Worm (Caenorhabditis elegans): Measurements from ENCODE around the gene nlp-78.
A peak's percentile ranks its signal among the peaks of the same experiment; 100 is the strongest.

The nlp-78 gene

ce11 chrII:9112851-9113250 is 23.1 kb upstream of the nlp-78 start, which contains the start of gene jun-1 (continued):
- TF ChIP-seq hpl-2 (GFP tag; optimal IDR thresholded peaks at IDR 0.05), result peak; percentile 37
- peak; percentile 68 for TF ChIP-seq nhr-28 (tag; optimal IDR thresholded peaks at IDR 0.05)
- TF ChIP-seq fkh-4 (tag; optimal IDR thresholded peaks at IDR 0.05; ENCODE audit: borderline replicate concordance), result no peak
- peak; percentile 85 for TF ChIP-seq nhr-47 (tag; optimal IDR thresholded peaks at IDR 0.05)
- TF ChIP-seq aha-1 (tag; optimal IDR thresholded peaks at IDR 0.05), result peak; percentile 14
- TF ChIP-seq sox-4 (tag; optimal IDR thresholded peaks at IDR 0.05), result no peak
- no peak for TF ChIP-seq ama-1 (optimal IDR thresholded peaks at IDR 0.05)
- no peak for TF ChIP-seq vab-15 (tag; optimal IDR thresholded peaks at IDR 0.05)
- TF ChIP-seq blmp-1 (tag; optimal IDR thresholded peaks at IDR 0.05), result peak; percentile 76
- peak; percentile 88 for TF ChIP-seq fkh-8 (tag; optimal IDR thresholded peaks at IDR 0.05)
- no peak for TF ChIP-seq Y116A8C.19 (tag; optimal IDR thresholded peaks at IDR 0.05; ENCODE audit: borderline replicate concordance)
- peak; percentile 14 for TF ChIP-seq egl-13 (tag; optimal IDR thresholded peaks at IDR 0.05)
- TF ChIP-seq efl-3 (GFP tag; optimal IDR thresholded peaks at IDR 0.05), result no peak
- no peak for TF ChIP-seq ets-5 (GFP tag; IDR thresholded peaks at IDR 0.05)
- TF ChIP-seq lsy-2 (tag; optimal IDR thresholded peaks at IDR 0.05), result peak; percentile 85 to 95
- TF ChIP-seq lir-3 (tag; optimal IDR thresholded peaks at IDR 0.05; ENCODE audit: poor library complexity), result peak; percentile 60
- TF ChIP-seq hlh-4 (tag; optimal IDR thresholded peaks at IDR 0.05), result no peak
- TF ChIP-seq F16B12.6 (tag; optimal IDR thresholded peaks at IDR 0.05), result no peak
- peak; percentile 36 for TF ChIP-seq unc-130 (tag; optimal IDR thresholded peaks at IDR 0.05)
- no peak for TF ChIP-seq mef-2 (tag; optimal IDR thresholded peaks at IDR 0.05)
- TF ChIP-seq ceh-82 (tag; optimal IDR thresholded peaks at IDR 0.05), result peak; percentile 58 to 84 (median 61)
- no peak for TF ChIP-seq nhr-76 (tag; optimal IDR thresholded peaks at IDR 0.05)
- TF ChIP-seq fos-1 (tag; optimal IDR thresholded peaks at IDR 0.05), result peak; percentile 100
- TF ChIP-seq ceh-63 (GFP tag; optimal IDR thresholded peaks at IDR 0.05), result no peak
- TF ChIP-seq nhr-71 (tag; optimal IDR thresholded peaks at IDR 0.05), result peak; percentile 96
- no peak for TF ChIP-seq tlp-1 (tag; optimal IDR thresholded peaks at IDR 0.05)
- peak; percentile 77 to 78 for TF ChIP-seq lin-35 (GFP tag; optimal IDR thresholded peaks at IDR 0.05)
- no peak for TF ChIP-seq C34B4.2 (tag; optimal IDR thresholded peaks at IDR 0.05)
- TF ChIP-seq zag-1 (tag; optimal IDR thresholded peaks at IDR 0.05), result no peak
- TF ChIP-seq lin-39 (tag; optimal IDR thresholded peaks at IDR 0.05), result peak; percentile 29
- TF ChIP-seq nhr-90 (tag; optimal IDR thresholded peaks at IDR 0.05; ENCODE audit: poor library complexity), result peak; percentile 80
- TF ChIP-seq dpl-1 (GFP tag; optimal IDR thresholded peaks at IDR 0.05), result peak; percentile 63 to 69 (median 66)
- TF ChIP-seq lin-15B (tag; optimal IDR thresholded peaks at IDR 0.05), result peak; percentile 37
- no peak for TF ChIP-seq skn-1 (tag; optimal IDR thresholded peaks at IDR 0.05)
- TF ChIP-seq sptf-1 (tag; optimal IDR thresholded peaks at IDR 0.05), result no peak
- TF ChIP-seq ztf-4 (tag; optimal IDR thresholded peaks at IDR 0.05), result peak; percentile 68
- TF ChIP-seq C16A3.4 (tag; optimal IDR thresholded peaks at IDR 0.05), result peak; percentile 78
- TF ChIP-seq nhr-85 (tag), result peak; percentile 98
- TF ChIP-seq unc-62 (GFP tag; optimal IDR thresholded peaks at IDR 0.05), result no peak
- TF ChIP-seq C04F5.9 (tag; optimal IDR thresholded peaks at IDR 0.05), result peak; percentile 39
- no peak for TF ChIP-seq alr-1 (tag; optimal IDR thresholded peaks at IDR 0.05; ENCODE audit: borderline replicate concordance)
- no peak for TF ChIP-seq unc-98 (GFP tag; IDR thresholded peaks at IDR 0.05)
- TF ChIP-seq xbp-1 (tag; optimal IDR thresholded peaks at IDR 0.05), result peak; percentile 65
- TF ChIP-seq snu-23 (GFP tag; optimal IDR thresholded peaks at IDR 0.05), result peak; percentile 93
- peak; percentile 53 for TF ChIP-seq unc-86 (tag; optimal IDR thresholded peaks at IDR 0.05)
- TF ChIP-seq nhr-77 (tag; optimal IDR thresholded peaks at IDR 0.05), result peak; percentile 96
